Fruit fly (Drosophila melanogaster): ENCODE results near the gene Acsf3.

Acsf3 gene

DNA sequence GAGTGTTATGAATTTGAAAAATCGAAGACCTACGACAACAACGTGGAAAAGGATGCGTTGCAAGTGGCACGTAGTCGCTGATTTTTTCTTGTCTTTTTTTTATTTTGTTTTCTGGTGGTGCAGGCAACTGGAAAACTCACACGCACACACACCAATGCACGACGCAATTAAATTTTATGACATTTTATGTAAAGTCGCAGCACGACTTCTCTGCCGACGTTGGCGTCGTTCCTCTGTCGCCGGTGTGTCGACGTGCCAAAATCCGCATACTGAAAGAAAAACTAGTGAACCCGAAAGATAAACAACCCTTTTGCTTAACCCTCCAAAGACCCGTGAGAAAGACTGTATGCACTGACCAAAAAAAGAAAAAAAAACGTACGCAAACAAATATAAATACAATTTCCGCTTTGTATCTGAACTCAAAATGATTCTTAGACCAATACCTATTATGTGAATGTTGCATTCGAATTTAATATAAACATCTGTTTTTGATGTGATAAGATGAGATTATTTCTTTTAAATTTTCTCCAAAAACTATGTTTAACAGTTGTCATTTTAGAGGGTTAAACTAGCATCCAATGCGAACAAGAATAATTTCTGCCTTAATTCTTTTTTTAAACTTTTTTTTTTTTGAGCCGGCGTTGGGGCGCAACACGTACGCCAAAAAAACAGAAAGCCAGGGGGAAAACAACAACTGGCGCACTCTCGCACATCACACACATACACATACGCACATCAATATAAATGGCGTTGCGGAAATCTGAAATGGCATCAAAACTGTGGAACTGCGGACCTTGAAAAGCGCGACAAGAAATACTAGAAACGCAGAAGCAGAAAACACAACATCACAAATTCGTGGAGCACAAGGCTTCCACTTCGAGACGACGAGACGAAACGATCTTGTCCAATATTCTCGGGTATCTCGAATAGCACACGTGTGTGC, 5.3 kb downstream of the Acsf3 start (continued):
- TF ChIP-seq repo (GFP tag; optimal IDR thresholded peaks at IDR 0.05) (no peak), oc (tag; optimal IDR thresholded peaks at IDR 0.05) (no peak), cas (GFP tag; IDR thresholded peaks at IDR 0.05) (no peak), Bteb2 (GFP tag; optimal IDR thresholded peaks at IDR 0.05) (peak; percentile 72), stc (GFP tag; IDR thresholded peaks at IDR 0.05) (no peak), unpg (GFP tag; optimal IDR thresholded peaks at IDR 0.05) (peak; percentile 25), CG1832 (GFP tag; optimal IDR thresholded peaks at IDR 0.05) (no peak), onecut (GFP tag; IDR thresholded peaks at IDR 0.05) (no peak), CG4617 (GFP tag; optimal IDR thresholded peaks at IDR 0.05; ENCODE audit: borderline replicate concordance) (no peak), CG13123 (GFP tag; optimal IDR thresholded peaks at IDR 0.05) (no peak), bbx (GFP tag; IDR thresholded peaks at IDR 0.05; ENCODE audit: partially characterized antibody) (no peak), CG8290 (GFP tag; optimal IDR thresholded peaks at IDR 0.05) (no peak), CG8290 (tag; optimal IDR thresholded peaks at IDR 0.05) (no peak), CG9609 (GFP tag; optimal IDR thresholded peaks at IDR 0.05) (peak; percentile 54), CG6654 (GFP tag; optimal IDR thresholded peaks at IDR 0.05) (peak; percentile 74), eyg (GFP tag; optimal IDR thresholded peaks at IDR 0.05) (peak; percentile 47), CG10366 (GFP tag; IDR thresholded peaks at IDR 0.05) (no peak), bsh (GFP tag; optimal IDR thresholded peaks at IDR 0.05) (peak in 1 of 2 experiments; percentile 34), hth (optimal IDR thresholded peaks at IDR 0.05) (no peak), CG3726 (GFP tag; IDR thresholded peaks at IDR 0.05) (0 out of 3 replicates have a peak, but pooled peaks have one; percentile 26), unc-4 (GFP tag; IDR thresholded peaks at IDR 0.05; ENCODE audit: partially characterized antibody) (no peak), Doc3 (GFP tag; IDR thresholded peaks at IDR 0.05; ENCODE audit: partially characterized antibody) (no peak), CG18011 (GFP tag; optimal IDR thresholded peaks at IDR 0.05) (no peak), Adf1 (GFP tag; IDR thresholded peaks at IDR 0.05) (peak; percentile 66), gsb (GFP tag; IDR thresholded peaks at IDR 0.05) (no peak), amos (GFP tag; IDR thresholded peaks at IDR 0.05; ENCODE audit: partially characterized antibody) (no peak; the same call in 1 of the 2 replicates), CG12769 (tag; optimal IDR thresholded peaks at IDR 0.05) (peak; percentile 88), CG30431 (GFP tag; optimal IDR thresholded peaks at IDR 0.05) (no peak), Mad (GFP tag; optimal IDR thresholded peaks at IDR 0.05) (no peak), salm (tag; optimal IDR thresholded peaks at IDR 0.05) (no peak), CG15601 (tag; optimal IDR thresholded peaks at IDR 0.05) (no peak), danr (GFP tag; IDR thresholded peaks at IDR 0.05) (0 out of 2 replicates have a peak, but pooled peaks have one; percentile 29), CG3065 (GFP tag; optimal IDR thresholded peaks at IDR 0.05) (no peak), zf30C (GFP tag; optimal IDR thresholded peaks at IDR 0.05) (peak; percentile 67), CG15011 (GFP tag; optimal IDR thresholded peaks at IDR 0.05) (peak; percentile 11), Side (GFP tag; optimal IDR thresholded peaks at IDR 0.05) (no peak), CG14014 (GFP tag; IDR thresholded peaks at IDR 0.05) (peak; percentile 45; the same call in 1 of the 2 replicates), yki (optimal IDR thresholded peaks at IDR 0.05) (no peak), CkIIα-i1 (GFP tag; IDR thresholded peaks at IDR 0.05) (no peak), CG2712 (tag; optimal IDR thresholded peaks at IDR 0.05) (no peak), CG17802 (tag; optimal IDR thresholded peaks at IDR 0.05) (no peak), vnd (GFP tag; IDR thresholded peaks at IDR 0.05; ENCODE audit: partially characterized antibody) (no peak), CG8944 (GFP tag; optimal IDR thresholded peaks at IDR 0.05) (peak; percentile 31), jumu (GFP tag; optimal IDR thresholded peaks at IDR 0.05) (no peak), CG31441 (GFP tag; IDR thresholded peaks at IDR 0.05) (no peak), kay (GFP tag; optimal IDR thresholded peaks at IDR 0.05) (no peak), nerfin-2 (GFP tag; IDR thresholded peaks at IDR 0.05; ENCODE audit: partially characterized antibody) (no peak), CG9817 (tag; optimal IDR thresholded peaks at IDR 0.05) (peak; percentile 53), Sry-β (GFP tag; optimal IDR thresholded peaks at IDR 0.05) (no peak)
